Fruit fly (Drosophila melanogaster): ENCODE results near the gene Nna1.
A peak's percentile ranks its signal among the peaks of the same experiment; 100 is the strongest.

The Nna1 gene

dm6 chrX:13740062-13740461, 48.0 kb downstream of the Nna1 start (continued):
- no peak for TF ChIP-seq CG2116 (GFP tag; optimal IDR thresholded peaks at IDR 0.05)
- TF ChIP-seq Taf1 (GFP tag; IDR thresholded peaks at IDR 0.05) = peak; percentile 57; the same call in 1 of the 2 replicates
- no peak for TF ChIP-seq CG10321 (GFP tag; IDR thresholded peaks at IDR 0.05)
- TF ChIP-seq CG11398 (GFP tag; optimal IDR thresholded peaks at IDR 0.05) = peak; percentile 40
- TF ChIP-seq CG12744 (GFP tag; optimal IDR thresholded peaks at IDR 0.05) = peak; percentile 78
- TF ChIP-seq Gug (GFP tag; IDR thresholded peaks at IDR 0.05) = peak; percentile 95
- peak; percentile 74 for TF ChIP-seq CG11085 (GFP tag; IDR thresholded peaks at IDR 0.05)
- peak; percentile 70 for TF ChIP-seq CG10209 (GFP tag; optimal IDR thresholded peaks at IDR 0.05)
- no peak for TF ChIP-seq Lhr (GFP tag; optimal IDR thresholded peaks at IDR 0.05)
- TF ChIP-seq MBD-R2 (GFP tag; IDR thresholded peaks at IDR 0.05) = peak; percentile 59; the same call in 1 of the 2 replicates
- peak; percentile 51 for TF ChIP-seq CG10979 (tag; optimal IDR thresholded peaks at IDR 0.05)
- peak; percentile 71 for TF ChIP-seq gcm2 (GFP tag; optimal IDR thresholded peaks at IDR 0.05)
- TF ChIP-seq CG4404 (GFP tag; IDR thresholded peaks at IDR 0.05) = peak; percentile 49
- TF ChIP-seq Hr3 (GFP tag; optimal IDR thresholded peaks at IDR 0.05) = peak; percentile 64
- TF ChIP-seq HmgD (GFP tag; optimal IDR thresholded peaks at IDR 0.05) = peak; percentile 80
- TF ChIP-seq CG17186 (GFP tag; optimal IDR thresholded peaks at IDR 0.05) = peak; percentile 34
- peak; percentile 11 for TF ChIP-seq da (GFP tag; optimal IDR thresholded peaks at IDR 0.05)
- no peak for TF ChIP-seq C15 (GFP tag; IDR thresholded peaks at IDR 0.05)
- no peak for TF ChIP-seq yki (optimal IDR thresholded peaks at IDR 0.05)
- peak; percentile 50 to 83 for TF ChIP-seq Pdp1 (GFP tag; optimal IDR thresholded peaks at IDR 0.05)
- TF ChIP-seq Optix (GFP tag; IDR thresholded peaks at IDR 0.05) = peak; percentile 71
- peak; percentile 26 for TF ChIP-seq CG14710 (tag; optimal IDR thresholded peaks at IDR 0.05)
- peak; percentile 39 for TF ChIP-seq Camta (GFP tag; optimal IDR thresholded peaks at IDR 0.05)
- TF ChIP-seq corto (GFP tag; optimal IDR thresholded peaks at IDR 0.05) = no peak
- peak; percentile 5 for TF ChIP-seq crc (GFP tag; optimal IDR thresholded peaks at IDR 0.05)
- TF ChIP-seq Aef1 (GFP tag; IDR thresholded peaks at IDR 0.05) = peak; percentile 62
- no peak for TF ChIP-seq CG1832 (GFP tag; optimal IDR thresholded peaks at IDR 0.05)
- peak; percentile 62 for TF ChIP-seq schlank (tag; optimal IDR thresholded peaks at IDR 0.05)
- TF ChIP-seq CG15479 (GFP tag; optimal IDR thresholded peaks at IDR 0.05) = no peak
- no peak for TF ChIP-seq D (optimal IDR thresholded peaks at IDR 0.05)
- peak; percentile 45 for TF ChIP-seq D (GFP tag; optimal IDR thresholded peaks at IDR 0.05)
- TF ChIP-seq CG13624 (GFP tag; optimal IDR thresholded peaks at IDR 0.05) = peak; percentile 64
- TF ChIP-seq Spps (tag; optimal IDR thresholded peaks at IDR 0.05) = no peak
- TF ChIP-seq E2f1 (GFP tag; IDR thresholded peaks at IDR 0.05) = peak; percentile 63
- TF ChIP-seq CG15269 (tag; optimal IDR thresholded peaks at IDR 0.05) = peak; percentile 89
- TF ChIP-seq cwo (GFP tag; optimal IDR thresholded peaks at IDR 0.05) = peak; percentile 71
- peak; percentile 47 for TF ChIP-seq CG2875 (GFP tag; optimal IDR thresholded peaks at IDR 0.05)
- peak; percentile 67 for TF ChIP-seq tap (tag; optimal IDR thresholded peaks at IDR 0.05)
- no peak for TF ChIP-seq nerfin-2 (GFP tag; IDR thresholded peaks at IDR 0.05; ENCODE audit: partially characterized antibody)
- TF ChIP-seq tin (GFP tag; optimal IDR thresholded peaks at IDR 0.05) = peak; percentile 85
- TF ChIP-seq ara (GFP tag; IDR thresholded peaks at IDR 0.05) = peak; percentile 72
- no peak for TF ChIP-seq CG15073 (GFP tag; optimal IDR thresholded peaks at IDR 0.05)
- no peak for TF ChIP-seq tup (GFP tag; optimal IDR thresholded peaks at IDR 0.05)
- TF ChIP-seq slbo (GFP tag; IDR thresholded peaks at IDR 0.05) = peak; percentile 95
- peak; percentile 34 for TF ChIP-seq CG11723 (GFP tag; optimal IDR thresholded peaks at IDR 0.05)
- TF ChIP-seq CG13287 (GFP tag; IDR thresholded peaks at IDR 0.05; ENCODE audit: partially characterized antibody) = no peak
- TF ChIP-seq CG2678 (tag; optimal IDR thresholded peaks at IDR 0.05) = peak; percentile 77
- peak; percentile 65 for TF ChIP-seq Usf (GFP tag; optimal IDR thresholded peaks at IDR 0.05)
- peak; percentile 58 for TF ChIP-seq CG1602 (GFP tag; optimal IDR thresholded peaks at IDR 0.05)
- peak; percentile 11 for TF ChIP-seq CG6654 (GFP tag; optimal IDR thresholded peaks at IDR 0.05)
- TF ChIP-seq btn (GFP tag; optimal IDR thresholded peaks at IDR 0.05) = no peak
- peak; percentile 71 for TF ChIP-seq CG10654 (GFP tag; optimal IDR thresholded peaks at IDR 0.05)
